Worm (Caenorhabditis elegans) whole organism, midembryonic: ENCODE data around the gene rab-21.

Experiments used
- cog-1 ChIP-seq: sonication (generic microtip); optimal IDR thresholded peaks from 2 replicates; lab custom pipeline; 2016; ENCODE audit warnings: missing genetic modification characterization, missing compliant biosample characterization
- ref-1 ChIP-seq: fragments of 200-800 bp; sonication (Bioruptor generic); conservative IDR thresholded peaks from 2 replicates; pipeline ENCODE4 v1.3.6; 2022; ENCODE audit warnings: missing genetic modification reagents, missing genetic modification characterization, missing compliant biosample characterization
- ztf-23 ChIP-seq: fragments of 200-800 bp; sonication (Bioruptor generic); IDR thresholded peaks from 2 replicates; pipeline ENCODE4 v1.3.6; 2022; ENCODE audit warnings: missing genetic modification reagents, missing genetic modification characterization, missing compliant biosample characterization
- ztf-29 ChIP-seq: fragments of 200-800 bp; sonication (Bioruptor generic); IDR thresholded peaks from 2 replicates; pipeline ENCODE4 v1.3.6; 2022; ENCODE audit warnings: missing genetic modification reagents, missing genetic modification characterization, missing compliant biosample characterization

DNA sequence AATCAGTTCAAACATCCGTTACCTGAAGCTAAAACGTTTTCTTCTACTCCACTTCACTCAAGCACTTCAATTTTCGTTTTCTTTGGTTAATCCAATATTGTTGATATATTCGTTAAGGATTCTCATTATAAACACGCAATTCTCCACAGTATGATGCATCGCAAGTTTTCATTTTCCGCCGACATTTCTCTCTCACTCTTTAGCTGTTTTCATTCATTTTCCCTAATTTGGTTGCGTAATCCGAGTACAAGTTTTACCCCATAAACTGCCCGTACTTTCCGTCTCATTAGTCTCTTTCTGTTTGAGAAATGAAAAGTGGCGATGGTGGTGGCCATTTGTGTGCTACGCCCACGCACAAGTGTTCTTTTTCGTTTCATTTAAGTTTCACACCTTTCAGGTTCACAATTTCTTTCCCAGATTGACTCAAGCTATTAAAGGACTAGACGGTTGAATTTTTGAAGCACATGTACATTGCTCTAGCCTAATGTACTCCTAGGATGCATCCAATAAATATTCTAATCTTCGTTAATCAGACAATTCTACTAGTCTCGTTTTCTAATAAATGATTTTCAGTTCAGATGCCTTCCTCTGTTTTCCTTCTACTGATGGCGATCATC, 23.4 kb downstream of the rab-21 start, which contains the start of gene C34C6.3:
- no peak for TF ChIP-seq cog-1 (tag; lab: Kevin White, UChicago)
- TF ChIP-seq ref-1 (GFP tag; lab: Robert Waterston, UW) = no peak
- no peak for TF ChIP-seq ztf-29
- TF ChIP-seq ztf-23 (GFP tag; lab: Robert Waterston, UW) = no peak
